Worm (Caenorhabditis elegans) whole organism, L4 larva: ENCODE data around the gene fbxc-25.
A peak's percentile ranks its signal among the peaks of the same experiment; 100 is the strongest.

ENCODE experiments used
- F37D6.2 ChIP-seq: sonication (generic microtip); optimal IDR thresholded peaks from 2 replicates; lab custom pipeline; 2016; ENCODE audit warnings: mild to moderate bottlenecking, missing genetic modification characterization, missing compliant biosample characterization
- F44E2.7 ChIP-seq: fragments of 200-800 bp; sonication (Bioruptor generic); IDR thresholded peaks from 2 replicates; pipeline ENCODE4 v2.1.2; 2022; ENCODE audit warnings: missing genetic modification characterization, missing compliant biosample characterization
- Y48G9A.11 ChIP-seq: fragments of 200-800 bp; sonication (Bioruptor generic); IDR thresholded peaks from 2 replicates; pipeline ENCODE4 v1.3.6; 2022; ENCODE audit warnings: missing genetic modification reagents, missing genetic modification characterization, missing compliant biosample characterization
- ctbp-1 ChIP-seq: fragments of 200-800 bp; sonication (Bioruptor generic); IDR thresholded peaks from 2 replicates; pipeline ENCODE4 v1.3.6; 2022; ENCODE audit warnings: missing genetic modification reagents, missing genetic modification characterization, missing compliant biosample characterization
- daf-16 ChIP-seq, 3 experiments: sonication (generic microtip); optimal IDR thresholded peaks; 2 replicates each; lab custom pipeline; 2016 to 2017; ENCODE audit warnings: missing genetic modification characterization in 3 of 3, missing genetic modification reagents in 3 of 3, mild to moderate bottlenecking in 2 of 3, missing compliant biosample characterization in 2 of 3, missing biosample characterization in 1 of 3, moderate library complexity in 1 of 3
- dmd-6 ChIP-seq: fragments of 200-800 bp; sonication (Bioruptor generic); IDR thresholded peaks from 2 replicates; pipeline ENCODE4 v1.3.6; 2022; ENCODE audit warnings: missing genetic modification reagents, missing genetic modification characterization, missing compliant biosample characterization
- hlh-11 ChIP-seq: fragments of 200-800 bp; sonication (Bioruptor generic); optimal IDR thresholded peaks from 2 replicates; lab custom pipeline; 2018; ENCODE audit warnings: mild to moderate bottlenecking, missing genetic modification characterization, missing compliant biosample characterization
- hlh-30 ChIP-seq: sonication (generic microtip); optimal IDR thresholded peaks from 2 replicates; lab custom pipeline; 2017; ENCODE audit warnings: antibody characterized with exemption, mild to moderate bottlenecking, missing genetic modification characterization, missing compliant biosample characterization; ENCODE audit not compliant: insufficient read depth
- lin-13 ChIP-seq: fragments of 150-350 bp; optimal IDR thresholded peaks from 2 replicates; lab custom pipeline; 2014; ENCODE audit warnings: missing biosample characterization, missing genetic modification reagents, missing genetic modification characterization
- lin-15B ChIP-seq: fragments of 150-350 bp; sonication (generic microtip); optimal IDR thresholded peaks from 3 replicates; lab custom pipeline; 2014; ENCODE audit warnings: missing biosample characterization, missing genetic modification characterization
- lin-29 ChIP-seq: fragments of 200-800 bp; sonication (Bioruptor generic); IDR thresholded peaks from 2 replicates; pipeline ENCODE4 v1.3.6; 2022; ENCODE audit warnings: missing genetic modification reagents, missing genetic modification characterization, missing compliant biosample characterization
- lir-3 ChIP-seq: sonication (generic microtip); optimal IDR thresholded peaks from 2 replicates; lab custom pipeline; 2016; ENCODE audit warnings: mild to moderate bottlenecking, missing genetic modification characterization, missing compliant biosample characterization
- mdl-1 ChIP-seq, 2 experiments: fragments of 150-350 bp in 1 of 2; sonication (generic microtip) in 1 of 2; optimal IDR thresholded peaks; 2 replicates each; lab custom pipeline; 2014 to 2017; ENCODE audit warnings: missing biosample characterization in 2 of 2, missing genetic modification characterization in 2 of 2
- mdt-29 ChIP-seq: fragments of 200-800 bp; sonication (Bioruptor generic); IDR thresholded peaks from 2 replicates; pipeline ENCODE4 v1.3.6; 2022; ENCODE audit warnings: missing genetic modification reagents, missing genetic modification characterization, missing compliant biosample characterization
- mxl-2 ChIP-seq: fragments of 200-800 bp; sonication (Bioruptor generic); conservative IDR thresholded peaks from 2 replicates; pipeline ENCODE4 v1.3.6; 2022; ENCODE audit warnings: missing genetic modification reagents, missing genetic modification characterization, missing compliant biosample characterization
- mxl-3 ChIP-seq: fragments of 200-800 bp; sonication (Bioruptor generic); optimal IDR thresholded peaks from 2 replicates; lab custom pipeline; 2018; ENCODE audit warnings: mild to moderate bottlenecking, missing genetic modification characterization, missing compliant biosample characterization
- nhr-111 ChIP-seq: fragments of 200-800 bp; sonication (Bioruptor generic); optimal IDR thresholded peaks from 2 replicates; lab custom pipeline; 2018; ENCODE audit warnings: mild to moderate bottlenecking, missing genetic modification characterization, missing compliant biosample characterization
- nhr-25 ChIP-seq: sonication (generic microtip); optimal IDR thresholded peaks from 2 replicates; lab custom pipeline; 2017; ENCODE audit warnings: missing genetic modification characterization, mild to moderate bottlenecking, missing compliant biosample characterization, antibody characterized with exemption, moderate library complexity, borderline replicate concordance; ENCODE audit not compliant: insufficient read depth
- nhr-28 ChIP-seq: fragments of 150-350 bp; optimal IDR thresholded peaks from 2 replicates; lab custom pipeline; 2014; ENCODE audit warnings: missing biosample characterization, missing genetic modification characterization
- nhr-6 ChIP-seq: fragments of 150-350 bp; optimal IDR thresholded peaks from 2 replicates; lab custom pipeline; 2014; ENCODE audit warnings: missing biosample characterization, missing genetic modification characterization
- pqm-1 ChIP-seq: sonication (generic microtip); optimal IDR thresholded peaks from 2 replicates; lab custom pipeline; 2017; ENCODE audit warnings: missing biosample characterization, missing genetic modification characterization
- rbr-2 ChIP-seq: sonication (generic microtip); optimal IDR thresholded peaks from 2 replicates; lab custom pipeline; 2016; ENCODE audit warnings: missing genotype, missing genetic modification characterization, missing compliant biosample characterization
- sdz-12 ChIP-seq: fragments of 200-800 bp; sonication (Bioruptor generic); optimal IDR thresholded peaks from 2 replicates; lab custom pipeline; 2018; ENCODE audit warnings: mild to moderate bottlenecking, missing genetic modification characterization, missing compliant biosample characterization
- set-16 ChIP-seq: fragments of 200-800 bp; sonication (Bioruptor generic); IDR thresholded peaks from 2 replicates; pipeline ENCODE4 v1.3.6; 2022; ENCODE audit warnings: missing genetic modification reagents, missing genetic modification characterization, missing compliant biosample characterization
- snpc-1.2 ChIP-seq: fragments of 200-800 bp; sonication (Bioruptor generic); IDR thresholded peaks from 2 replicates; pipeline ENCODE4 v1.3.6; 2022; ENCODE audit warnings: missing genetic modification reagents, missing genetic modification characterization, missing compliant biosample characterization
- spr-1 ChIP-seq: sonication (generic microtip); optimal IDR thresholded peaks from 2 replicates; lab custom pipeline; 2016; ENCODE audit warnings: mild to moderate bottlenecking, missing genetic modification characterization, missing compliant biosample characterization
- unc-62 ChIP-seq, 3 experiments: fragments of 150-350 bp in 1 of 3; sonication (generic microtip); optimal IDR thresholded peaks in 2 of 3; peaks in 1 of 3; 1 replicate in 1 of 3; 2 replicates in 2 of 3; lab custom pipeline; 2014 to 2017; ENCODE audit warnings: missing biosample characterization in 3 of 3, missing genetic modification characterization in 3 of 3, missing genetic modification reagents in 3 of 3, missing genotype in 1 of 3
- vab-7 ChIP-seq: fragments of 200-800 bp; sonication (Bioruptor generic); IDR thresholded peaks from 2 replicates; pipeline ENCODE4 v1.3.6; 2022; ENCODE audit warnings: missing genetic modification reagents, missing genetic modification characterization, missing compliant biosample characterization

Gene fbxc-25

ce11 chrII:2335572-2335971, 39.5 kb upstream of the fbxc-25 start, which contains the start of gene F43C11.7 (continued):
- TF ChIP-seq lin-15B (tag; lab: Kevin White, UChicago) (no peak), nhr-25 (tag; lab: Kevin White, UChicago) (no peak), mxl-2 (GFP tag; lab: Robert Waterston, UW) (no peak), mxl-3 (no peak), ctbp-1 (GFP tag; lab: Robert Waterston, UW) (no peak), pqm-1 (tag; lab: Kevin White, UChicago) (peak; percentile 80), lin-29 (GFP tag; lab: Robert Waterston, UW) (no peak), F44E2.7 (GFP tag; lab: Robert Waterston, UW) (no peak), spr-1 (tag; lab: Kevin White, UChicago) (no peak), Y48G9A.11 (no peak), dmd-6 (GFP tag; lab: Robert Waterston, UW) (peak; percentile 71), sdz-12 (GFP tag; lab: Kevin White, UChicago) (no peak), rbr-2 (no peak), vab-7 (GFP tag; lab: Robert Waterston, UW) (no peak), snpc-1.2 (GFP tag; lab: Robert Waterston, UW) (no peak), lir-3 (tag; lab: Kevin White, UChicago) (no peak), hlh-30 (tag; lab: Kevin White, UChicago) (peak; percentile 52), unc-62 (GFP tag; optimal IDR thresholded peaks at IDR 0.05 in 1 of 2; lab: Kevin White, UChicago) (no peak), unc-62 (tag; optimal IDR thresholded peaks at IDR 0.05; lab: Kevin White, UChicago) (no peak), mdl-1 (tag; optimal IDR thresholded peaks at IDR 0.05; lab: Kevin White, UChicago) (peak in 1 of 2 experiments; percentile 35), nhr-28 (tag; lab: Kevin White, UChicago) (peak; percentile 82), daf-16 (GFP tag; optimal IDR thresholded peaks at IDR 0.05; lab: Kevin White, UChicago) (no peak), daf-16 (tag; optimal IDR thresholded peaks at IDR 0.05; lab: Kevin White, UChicago) (peak; percentile 63), lin-13 (GFP tag; lab: Kevin White, UChicago) (no peak), F37D6.2 (no peak), hlh-11 (tag; lab: Kevin White, UChicago) (peak; percentile 58)

- TF ChIP-seq daf-16 (GFP tag; optimal IDR thresholded peaks at IDR 0.05; lab: Kevin White, UChicago) (no peak), daf-16 (tag; optimal IDR thresholded peaks at IDR 0.05; lab: Kevin White, UChicago) (peak; percentile 11), nhr-111 (GFP tag; lab: Kevin White, UChicago) (no peak), sdz-12 (GFP tag; lab: Kevin White, UChicago) (no peak)
Measured at ce11 chrII:2332220-2332619, 36.2 kb upstream of the fbxc-25 start, which contains the start of gene F43C11.8. Gene F43C11.8, plus strand, starts transcription at chrII:2332520.

DNA sequence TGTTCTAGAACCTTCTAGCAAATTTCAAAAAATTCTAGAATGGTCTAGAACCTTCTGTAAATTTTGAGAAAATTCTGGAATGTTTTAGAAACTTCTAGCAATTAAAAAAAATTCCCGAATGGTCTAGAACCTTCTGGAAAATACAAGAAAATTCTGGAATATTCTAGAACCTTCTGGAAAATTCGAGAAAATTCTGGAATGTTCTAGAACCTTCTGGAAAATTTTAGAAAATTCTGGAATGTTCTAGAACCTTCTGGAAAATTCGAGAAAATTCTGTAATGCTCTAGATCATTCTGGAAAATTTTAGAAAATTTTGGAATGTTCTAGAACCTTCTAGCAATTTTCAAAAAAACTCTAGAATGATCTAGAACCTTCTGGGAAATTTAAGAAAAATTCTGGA, 34.4 kb upstream of the fbxc-25 start:
- TF ChIP-seq nhr-6 (tag; lab: Kevin White, UChicago) (no peak), mdt-29 (GFP tag; lab: Robert Waterston, UW) (0 out of 2 replicates have a peak, but pooled peaks have one; percentile 28)

DNA sequence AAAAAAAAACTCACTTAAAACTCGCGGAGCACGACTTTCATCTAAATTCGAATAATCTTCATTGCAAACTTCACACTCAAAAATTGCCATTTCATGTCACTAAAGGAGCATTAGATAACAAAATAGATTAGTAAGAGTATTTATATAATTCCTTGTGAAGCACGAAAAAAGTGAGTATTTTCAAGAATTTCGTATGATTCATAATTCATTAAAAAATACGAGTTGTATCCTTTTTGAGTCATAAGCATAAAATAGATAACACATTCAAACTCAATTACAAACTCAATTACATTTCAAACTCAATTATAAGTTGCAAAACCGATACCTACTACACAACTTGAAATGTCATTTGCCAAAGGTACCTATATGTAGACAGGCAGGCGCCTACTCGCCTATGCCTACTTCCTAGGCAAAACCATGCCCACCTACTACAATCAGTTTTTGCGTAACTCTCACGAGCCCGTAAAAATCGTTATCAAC, 32.9 kb upstream of the fbxc-25 start, which contains the start of the genes ZK1240.8 and ZK1240.1:
TSS of gene ZK1240.8 (minus strand) at position 101 of the 480 bp plus-strand sequence.
TSS of gene ZK1240.1 (plus strand) at position 430 of the 480 bp plus-strand sequence.
- TF ChIP-seq unc-62 (GFP tag; optimal IDR thresholded peaks at IDR 0.05 in 1 of 2; lab: Kevin White, UChicago) (peak in 1 of 2 experiments; percentile 86), unc-62 (tag; optimal IDR thresholded peaks at IDR 0.05; lab: Kevin White, UChicago) (no peak), nhr-28 (tag; lab: Kevin White, UChicago) (peak; percentile 3), nhr-111 (GFP tag; lab: Kevin White, UChicago) (no peak)
- TF ChIP-seq, all 104 proteins: peak for 2

ce11 chrII:2324956-2325355, 28.9 kb upstream of the fbxc-25 start, which contains the start of gene ZK1240.11:
Gene ZK1240.11, plus strand, starts transcription at chrII:2325256.
- no peak for TF ChIP-seq nhr-6 (tag; lab: Kevin White, UChicago)
- TF ChIP-seq set-16 = no peak
- TF ChIP-seq hlh-11 (tag; lab: Kevin White, UChicago) = no peak
